Worm (Caenorhabditis elegans): ENCODE results near the gene R04F11.5.

Gene R04F11.5

DNA sequence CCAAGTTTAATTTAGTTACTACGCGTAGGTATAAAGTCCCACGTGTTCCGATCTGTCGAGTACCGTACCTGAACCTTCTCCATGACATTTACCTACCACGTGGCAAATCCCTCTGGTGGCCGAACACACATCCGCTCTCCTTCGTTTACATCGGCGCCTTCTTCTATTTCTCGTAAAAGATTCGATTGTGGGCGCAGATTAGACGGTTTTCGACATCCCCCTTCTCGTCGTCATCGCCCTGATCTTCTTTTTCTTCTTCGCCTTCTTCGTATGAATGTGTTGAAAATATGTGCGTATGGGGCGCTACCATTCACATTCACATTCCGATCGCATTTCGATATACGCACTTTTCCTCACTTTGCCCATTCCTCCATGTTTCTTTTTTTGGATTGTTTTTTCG, 21.0 kb downstream of the R04F11.5 start:
- TF ChIP-seq lin-15B (tag; optimal IDR thresholded peaks at IDR 0.05) (no peak), sptf-1 (tag; optimal IDR thresholded peaks at IDR 0.05) (no peak), mef-2 (tag; optimal IDR thresholded peaks at IDR 0.05) (no peak), nhr-28 (tag; optimal IDR thresholded peaks at IDR 0.05) (no peak), blmp-1 (tag; optimal IDR thresholded peaks at IDR 0.05) (peak; percentile 64), pqm-1 (tag; optimal IDR thresholded peaks at IDR 0.05) (no peak), mep-1 (tag; optimal IDR thresholded peaks at IDR 0.05) (peak; percentile 1), C04F5.9 (tag; optimal IDR thresholded peaks at IDR 0.05) (no peak), elt-2 (tag; optimal IDR thresholded peaks at IDR 0.05) (no peak), zag-1 (tag; optimal IDR thresholded peaks at IDR 0.05) (no peak), elt-3 (tag; optimal IDR thresholded peaks at IDR 0.05) (peak in 1 of 6 experiments; percentile 32), jun-1 (tag; optimal IDR thresholded peaks at IDR 0.05) (no peak), C34B4.2 (tag; optimal IDR thresholded peaks at IDR 0.05) (no peak), rnt-1 (tag; optimal IDR thresholded peaks at IDR 0.05) (no peak), lin-14 (GFP tag; optimal IDR thresholded peaks at IDR 0.05) (peak; percentile 44), unc-130 (tag; optimal IDR thresholded peaks at IDR 0.05) (no peak), aha-1 (tag; optimal IDR thresholded peaks at IDR 0.05) (no peak), nhr-12 (tag; optimal IDR thresholded peaks at IDR 0.05) (no peak), nhr-85 (tag) (peak; percentile 74), mdl-1 (tag; optimal IDR thresholded peaks at IDR 0.05) (peak in 1 of 2 experiments; percentile 17), fkh-10 (GFP tag; optimal IDR thresholded peaks at IDR 0.05) (no peak), nhr-20 (tag; optimal IDR thresholded peaks at IDR 0.05) (peak; percentile 10)

DNA sequence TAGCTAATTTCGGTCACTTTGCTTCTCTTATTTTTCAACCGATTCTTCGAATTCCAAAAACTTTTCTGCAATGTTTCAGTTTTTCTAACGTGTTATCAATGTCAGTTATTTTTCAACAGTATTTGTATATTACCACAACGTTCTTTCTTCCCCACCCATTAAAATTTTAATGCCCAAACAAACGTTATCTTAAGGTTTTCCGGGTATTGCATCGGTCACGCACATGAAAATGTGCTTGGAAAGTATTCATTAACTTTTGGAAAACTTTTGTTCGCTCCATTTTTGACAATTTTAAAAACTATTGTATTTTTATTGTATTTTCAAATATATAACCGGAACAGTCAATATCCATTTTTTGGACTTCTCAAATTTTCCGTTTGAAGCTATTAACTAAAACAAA, 21.7 kb downstream of the R04F11.5 start:
- TF ChIP-seq lin-35 (GFP tag; optimal IDR thresholded peaks at IDR 0.05) (peak in 1 of 2 experiments; percentile 7), zag-1 (tag; optimal IDR thresholded peaks at IDR 0.05) (no peak), snpc-4 (tag; optimal IDR thresholded peaks at IDR 0.05) (no peak), elt-2 (tag; optimal IDR thresholded peaks at IDR 0.05) (peak; percentile 65)

ce11 chrV:12295520-12295919, 22.3 kb downstream of the R04F11.5 start:
- peak; percentile 49 for TF ChIP-seq nhr-71 (tag; optimal IDR thresholded peaks at IDR 0.05)
- peak in 1 of 2 experiments; percentile 48 for TF ChIP-seq lsy-2 (tag; optimal IDR thresholded peaks at IDR 0.05)
- no peak for TF ChIP-seq hlh-4 (tag; optimal IDR thresholded peaks at IDR 0.05)
- TF ChIP-seq efl-3 (GFP tag; optimal IDR thresholded peaks at IDR 0.05), result peak; percentile 39
- TF ChIP-seq nhr-77 (tag; optimal IDR thresholded peaks at IDR 0.05), result no peak
- TF ChIP-seq lin-35 (GFP tag; optimal IDR thresholded peaks at IDR 0.05), result peak in 1 of 2 experiments; percentile 23
- TF ChIP-seq snu-23 (GFP tag; optimal IDR thresholded peaks at IDR 0.05), result peak; percentile 33
- TF ChIP-seq elt-3 (tag; optimal IDR thresholded peaks at IDR 0.05), result peak in 1 of 6 experiments; percentile 40
- no peak for TF ChIP-seq aly-2 (tag; optimal IDR thresholded peaks at IDR 0.05)
- peak; percentile 16 for TF ChIP-seq mep-1 (tag; optimal IDR thresholded peaks at IDR 0.05)
- TF ChIP-seq blmp-1 (tag; optimal IDR thresholded peaks at IDR 0.05), result peak; percentile 38
- no peak for TF ChIP-seq nhr-11 (tag; optimal IDR thresholded peaks at IDR 0.05)
- no peak for TF ChIP-seq C34B4.2 (tag; optimal IDR thresholded peaks at IDR 0.05)
- peak; percentile 25 for TF ChIP-seq rnt-1 (tag; optimal IDR thresholded peaks at IDR 0.05)
- TF ChIP-seq lin-14 (GFP tag; optimal IDR thresholded peaks at IDR 0.05), result peak; percentile 56
- no peak for TF ChIP-seq nhr-28 (tag; optimal IDR thresholded peaks at IDR 0.05)
- TF ChIP-seq tbx-2 (tag; optimal IDR thresholded peaks at IDR 0.05), result peak; percentile 15
- peak; percentile 2 for TF ChIP-seq unc-130 (tag; optimal IDR thresholded peaks at IDR 0.05)
- no peak for TF ChIP-seq C04F5.9 (tag; optimal IDR thresholded peaks at IDR 0.05)
- no peak for TF ChIP-seq ces-1 (GFP tag; optimal IDR thresholded peaks at IDR 0.05)
- peak; percentile 2 for TF ChIP-seq nhr-47 (tag; optimal IDR thresholded peaks at IDR 0.05)
- peak; percentile 36 for TF ChIP-seq nhr-20 (tag; optimal IDR thresholded peaks at IDR 0.05)
- TF ChIP-seq grh-1 (GFP tag; IDR thresholded peaks at IDR 0.05), result peak; percentile 32; the same call in 1 of the 2 replicates
- no peak for TF ChIP-seq ceh-90 (tag; optimal IDR thresholded peaks at IDR 0.05)
- no peak for TF ChIP-seq pag-3 (tag; optimal IDR thresholded peaks at IDR 0.05; ENCODE audit: borderline replicate concordance, insufficient read depth)
- TF ChIP-seq nhr-85 (tag), result peak; percentile 96
- TF ChIP-seq efl-1 (optimal IDR thresholded peaks at IDR 0.05), result no peak
- no peak for TF ChIP-seq efl-1 (GFP tag; optimal IDR thresholded peaks at IDR 0.05 in 1 of 2)
- no peak for TF ChIP-seq lir-3 (tag; optimal IDR thresholded peaks at IDR 0.05; ENCODE audit: poor library complexity)
- peak; percentile 25 for TF ChIP-seq irx-1 (tag; optimal IDR thresholded peaks at IDR 0.05)
